Worm (Caenorhabditis elegans): ENCODE results near the gene F59E12.3.

F59E12.3 gene

DNA sequence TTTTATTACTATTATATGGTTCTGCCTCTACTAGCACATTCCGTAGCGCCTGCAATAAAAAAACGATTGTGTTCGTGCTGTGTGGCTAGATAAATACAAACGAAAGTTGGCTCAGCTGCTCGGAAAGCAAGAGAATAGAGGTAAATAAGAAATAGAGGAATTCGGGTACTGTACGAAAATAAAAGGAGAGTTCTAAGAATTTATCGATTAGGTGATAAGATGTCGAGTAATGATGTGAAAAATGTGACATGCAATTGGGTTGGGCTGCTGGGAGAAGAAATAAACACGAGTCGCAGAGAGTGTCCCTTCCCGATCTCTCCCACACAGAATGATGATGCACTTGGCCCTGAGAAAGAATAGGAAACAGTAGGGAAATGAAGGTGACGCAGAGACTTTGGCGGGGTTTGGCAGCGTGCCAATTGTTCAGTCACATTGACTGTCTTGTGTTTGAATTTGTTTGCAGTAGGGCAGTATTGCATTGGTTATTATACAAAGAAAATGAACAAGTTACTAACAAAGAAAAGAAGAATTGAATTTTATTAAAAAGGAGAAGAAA lies 44.7 kb upstream of the F59E12.3 start, which contains the start of gene cdc-14 (continued):
- TF ChIP-seq tbx-2 (tag; optimal IDR thresholded peaks at IDR 0.05) (peak; percentile 79), lir-3 (tag; optimal IDR thresholded peaks at IDR 0.05; ENCODE audit: poor library complexity) (peak; percentile 57), snpc-4 (tag; optimal IDR thresholded peaks at IDR 0.05) (peak; percentile 81), ceh-88 (GFP tag; IDR thresholded peaks at IDR 0.05) (no peak), nhr-12 (tag; optimal IDR thresholded peaks at IDR 0.05) (no peak), ama-1 (optimal IDR thresholded peaks at IDR 0.05) (peak; percentile 48), alr-1 (tag; optimal IDR thresholded peaks at IDR 0.05; ENCODE audit: borderline replicate concordance) (no peak), pag-3 (tag; optimal IDR thresholded peaks at IDR 0.05; ENCODE audit: borderline replicate concordance, insufficient read depth) (peak; percentile 98), fkh-10 (GFP tag; optimal IDR thresholded peaks at IDR 0.05) (no peak), nhr-84 (tag; optimal IDR thresholded peaks at IDR 0.05) (no peak), elt-3 (tag; optimal IDR thresholded peaks at IDR 0.05) (peak in 2 of 6 experiments; percentile 39 to 73), grh-1 (GFP tag; IDR thresholded peaks at IDR 0.05) (0 out of 2 replicates have a peak, but pooled peaks have one; percentile 8), nhr-20 (tag; optimal IDR thresholded peaks at IDR 0.05) (peak; percentile 91), lin-13 (GFP tag; optimal IDR thresholded peaks at IDR 0.05) (peak; percentile 72), sox-4 (tag; optimal IDR thresholded peaks at IDR 0.05) (no peak), ceh-8 (GFP tag; optimal IDR thresholded peaks at IDR 0.05) (no peak), egl-13 (tag; optimal IDR thresholded peaks at IDR 0.05) (no peak), unc-86 (tag; optimal IDR thresholded peaks at IDR 0.05) (no peak), nhr-76 (tag; optimal IDR thresholded peaks at IDR 0.05) (no peak), swsn-7 (tag; optimal IDR thresholded peaks at IDR 0.05) (peak; percentile 76), ets-5 (GFP tag; IDR thresholded peaks at IDR 0.05) (no peak), C16A3.4 (tag; optimal IDR thresholded peaks at IDR 0.05) (peak; percentile 88), lin-35 (GFP tag; optimal IDR thresholded peaks at IDR 0.05) (peak; percentile 70 to 86), unc-98 (GFP tag; IDR thresholded peaks at IDR 0.05) (no peak), nhr-237 (tag; optimal IDR thresholded peaks at IDR 0.05) (peak; percentile 18), unc-130 (tag; optimal IDR thresholded peaks at IDR 0.05) (peak; percentile 87), nhr-19 (GFP tag; conservative IDR thresholded peaks at IDR 0.05) (peak; percentile 76), nhr-71 (tag; optimal IDR thresholded peaks at IDR 0.05) (peak; percentile 90), efl-3 (GFP tag; optimal IDR thresholded peaks at IDR 0.05) (no peak), irx-1 (tag; optimal IDR thresholded peaks at IDR 0.05) (no peak), mep-1 (tag; optimal IDR thresholded peaks at IDR 0.05) (peak; percentile 84), unc-62 (GFP tag; optimal IDR thresholded peaks at IDR 0.05) (no peak), xbp-1 (tag; optimal IDR thresholded peaks at IDR 0.05) (peak; percentile 57), fos-1 (tag; optimal IDR thresholded peaks at IDR 0.05) (peak; percentile 28), sptf-1 (tag; optimal IDR thresholded peaks at IDR 0.05) (no peak), lin-14 (GFP tag; optimal IDR thresholded peaks at IDR 0.05) (peak; percentile 96), efl-1 (optimal IDR thresholded peaks at IDR 0.05) (peak; percentile 74 to 76), efl-1 (GFP tag; optimal IDR thresholded peaks at IDR 0.05 in 1 of 2) (peak; percentile 65 to 94), nhr-11 (tag; optimal IDR thresholded peaks at IDR 0.05) (no peak), ceh-90 (tag; optimal IDR thresholded peaks at IDR 0.05) (no peak), zag-1 (tag; optimal IDR thresholded peaks at IDR 0.05) (no peak), aly-2 (tag; optimal IDR thresholded peaks at IDR 0.05) (no peak), ceh-63 (GFP tag; optimal IDR thresholded peaks at IDR 0.05) (no peak)

DNA sequence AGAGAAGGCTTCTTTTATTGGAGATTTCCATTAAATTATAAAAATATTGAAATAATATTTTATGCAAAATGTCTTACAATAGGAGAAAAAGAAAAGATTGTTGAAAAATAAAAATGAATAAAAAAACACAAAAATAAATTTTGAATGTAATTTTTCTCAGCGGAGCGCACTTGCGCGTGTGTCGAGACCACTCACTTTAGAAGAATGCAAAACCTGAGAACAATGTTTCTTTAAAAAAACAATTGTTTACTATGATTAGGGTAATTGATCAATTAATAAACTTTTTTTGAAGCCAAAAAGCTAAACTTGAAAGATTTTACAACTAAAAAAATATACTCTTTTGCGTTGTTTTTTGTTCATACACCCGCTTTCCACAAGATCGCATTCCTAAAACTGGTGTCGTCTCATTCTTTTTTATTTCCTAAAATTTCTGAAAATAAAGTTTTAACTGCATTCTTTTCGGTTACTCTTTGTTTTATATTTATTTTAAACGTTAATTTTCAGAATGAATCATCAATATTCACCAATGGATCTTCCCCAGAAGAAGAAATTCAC lies 43.9 kb upstream of the F59E12.3 start, which contains the start of gene ttc-4:
Gene ttc-4, plus strand, starts transcription at position 505 of the 555 bp plus-strand sequence.
- TF ChIP-seq nhr-20 (tag; optimal IDR thresholded peaks at IDR 0.05), result peak; percentile 43
- no peak for TF ChIP-seq lin-39 (tag; optimal IDR thresholded peaks at IDR 0.05)
- no peak for TF ChIP-seq dsc-1 (tag; optimal IDR thresholded peaks at IDR 0.05)
- TF ChIP-seq egl-27 (tag; optimal IDR thresholded peaks at IDR 0.05), result no peak
- peak; percentile 5 to 82 for TF ChIP-seq lsy-2 (tag; optimal IDR thresholded peaks at IDR 0.05)
- TF ChIP-seq hlh-4 (tag; optimal IDR thresholded peaks at IDR 0.05), result no peak
- TF ChIP-seq grh-1 (GFP tag; IDR thresholded peaks at IDR 0.05), result no peak
- TF ChIP-seq lin-15B (tag; optimal IDR thresholded peaks at IDR 0.05), result peak; percentile 48
- no peak for TF ChIP-seq pax-3 (tag; optimal IDR thresholded peaks at IDR 0.05)
- peak; percentile 41 to 73 for TF ChIP-seq lin-35 (GFP tag; optimal IDR thresholded peaks at IDR 0.05)
- TF ChIP-seq sptf-1 (tag; optimal IDR thresholded peaks at IDR 0.05), result no peak
- TF ChIP-seq skn-1 (tag; optimal IDR thresholded peaks at IDR 0.05), result peak; percentile 48
- TF ChIP-seq dpl-1 (GFP tag; optimal IDR thresholded peaks at IDR 0.05), result peak; percentile 11 to 67 (median 41)
- TF ChIP-seq snpc-4 (tag; optimal IDR thresholded peaks at IDR 0.05), result peak; percentile 15
- TF ChIP-seq C16A3.4 (tag; optimal IDR thresholded peaks at IDR 0.05), result peak; percentile 76
- peak; percentile 63 for TF ChIP-seq lir-3 (tag; optimal IDR thresholded peaks at IDR 0.05; ENCODE audit: poor library complexity)
- TF ChIP-seq tbx-2 (tag; optimal IDR thresholded peaks at IDR 0.05), result peak; percentile 23
- no peak for TF ChIP-seq ztf-11 (tag; optimal IDR thresholded peaks at IDR 0.05)

Data from whole organism, L1 larva.